Fruit fly (Drosophila melanogaster): Measurements from ENCODE around the gene CG13862.

Gene CG13862

dm6 chr3R:22368777-22369214 lies 37.0 kb downstream of the CG13862 start:
- TF ChIP-seq OdsH (GFP tag; optimal IDR thresholded peaks at IDR 0.05) (peak; percentile 68), CG4318 (GFP tag; optimal IDR thresholded peaks at IDR 0.05) (no peak), Eip93F (GFP tag; optimal IDR thresholded peaks at IDR 0.05) (peak; percentile 36), Sox14 (GFP tag; optimal IDR thresholded peaks at IDR 0.05) (peak; percentile 38), CG6163 (GFP tag; IDR thresholded peaks at IDR 0.05) (peak; percentile 62), CG10631 (GFP tag; optimal IDR thresholded peaks at IDR 0.05) (peak; percentile 62), CG8319 (GFP tag; optimal IDR thresholded peaks at IDR 0.05) (peak; percentile 48), CG32006 (GFP tag; optimal IDR thresholded peaks at IDR 0.05) (peak; percentile 67), fkh (GFP tag; optimal IDR thresholded peaks at IDR 0.05) (peak; percentile 54), CG8119 (GFP tag; IDR thresholded peaks at IDR 0.05) (peak; percentile 79), pdm3 (GFP tag; optimal IDR thresholded peaks at IDR 0.05) (no peak), dsx (GFP tag; optimal IDR thresholded peaks at IDR 0.05; ENCODE audit: poor library complexity, severe bottlenecking) (peak; percentile 5), Hr4 (GFP tag; optimal IDR thresholded peaks at IDR 0.05) (peak; percentile 54), CG11762 (GFP tag; optimal IDR thresholded peaks at IDR 0.05; ENCODE audit: insufficient read depth) (peak; percentile 13), fd59A (GFP tag; optimal IDR thresholded peaks at IDR 0.05) (peak; percentile 44), eg (GFP tag; IDR thresholded peaks at IDR 0.05) (peak; percentile 89), lz (GFP tag; optimal IDR thresholded peaks at IDR 0.05) (peak; percentile 51), dac (GFP tag; optimal IDR thresholded peaks at IDR 0.05) (no peak), CG3919 (GFP tag; optimal IDR thresholded peaks at IDR 0.05) (peak; percentile 60), CG11294 (GFP tag; IDR thresholded peaks at IDR 0.05) (peak; percentile 79), Hr38 (GFP tag; optimal IDR thresholded peaks at IDR 0.05) (no peak), topi (GFP tag; optimal IDR thresholded peaks at IDR 0.05) (peak; percentile 43), net (GFP tag; optimal IDR thresholded peaks at IDR 0.05) (peak; percentile 64), Ets21C (GFP tag; optimal IDR thresholded peaks at IDR 0.05) (no peak), CG15336 (GFP tag; IDR thresholded peaks at IDR 0.05) (peak; percentile 82), CG3032 (tag; optimal IDR thresholded peaks at IDR 0.05) (peak; percentile 39), Ets96B (tag; optimal IDR thresholded peaks at IDR 0.05) (peak; percentile 42), Met (GFP tag; optimal IDR thresholded peaks at IDR 0.05) (peak; percentile 66), CG16779 (tag; optimal IDR thresholded peaks at IDR 0.05) (no peak), Blimp-1 (GFP tag; optimal IDR thresholded peaks at IDR 0.05) (no peak), Lpt (GFP tag; optimal IDR thresholded peaks at IDR 0.05) (peak; percentile 53), Eip75B (GFP tag; optimal IDR thresholded peaks at IDR 0.05) (peak; percentile 60), CG6808 (GFP tag; optimal IDR thresholded peaks at IDR 0.05) (no peak), Sox15 (GFP tag; optimal IDR thresholded peaks at IDR 0.05) (no peak), esn (GFP tag; optimal IDR thresholded peaks at IDR 0.05) (peak; percentile 75), salr (GFP tag; optimal IDR thresholded peaks at IDR 0.05) (no peak), CG9139 (GFP tag; optimal IDR thresholded peaks at IDR 0.05) (no peak), CG7368 (GFP tag; optimal IDR thresholded peaks at IDR 0.05) (peak; percentile 23), CG11902 (GFP tag; optimal IDR thresholded peaks at IDR 0.05) (peak; percentile 2), CG6792 (GFP tag; optimal IDR thresholded peaks at IDR 0.05) (peak; percentile 56), spab (GFP tag; optimal IDR thresholded peaks at IDR 0.05) (peak; percentile 43), achi (GFP tag; optimal IDR thresholded peaks at IDR 0.05) (peak; percentile 58), Eip78C (GFP tag) (peak; percentile 89), cyc (GFP tag; optimal IDR thresholded peaks at IDR 0.05) (peak; percentile 50), Gug (GFP tag; IDR thresholded peaks at IDR 0.05) (peak; percentile 61), CG6276 (GFP tag; optimal IDR thresholded peaks at IDR 0.05) (no peak), Hr39 (GFP tag; optimal IDR thresholded peaks at IDR 0.05) (peak; percentile 37), CG10669 (GFP tag; optimal IDR thresholded peaks at IDR 0.05) (peak; percentile 39), CG34406 (GFP tag; optimal IDR thresholded peaks at IDR 0.05) (peak; percentile 53), fd85E (GFP tag; optimal IDR thresholded peaks at IDR 0.05) (no peak), acj6 (GFP tag; optimal IDR thresholded peaks at IDR 0.05) (peak; percentile 72), svp (GFP tag) (peak; percentile 66), Sox102F (GFP tag; optimal IDR thresholded peaks at IDR 0.05) (peak; percentile 74)

Measured in whole organism, prepupa.